Worm (Caenorhabditis elegans): ENCODE results near the gene pcf-11.

The pcf-11 gene

ce11 chrIII:5078062-5078461, 53.3 kb downstream of the pcf-11 start (continued):
- TF ChIP-seq mml-1 (tag; optimal IDR thresholded peaks at IDR 0.05): no peak
- TF ChIP-seq ceh-28 (tag; optimal IDR thresholded peaks at IDR 0.05): no peak
- TF ChIP-seq egl-5 (tag; optimal IDR thresholded peaks at IDR 0.05): no peak
- no peak for TF ChIP-seq tbx-2 (tag; optimal IDR thresholded peaks at IDR 0.05)
- TF ChIP-seq mdl-1 (tag; optimal IDR thresholded peaks at IDR 0.05): peak; percentile 43
- TF ChIP-seq jun-1 (tag; optimal IDR thresholded peaks at IDR 0.05): peak; percentile 78
- TF ChIP-seq egl-27 (tag; optimal IDR thresholded peaks at IDR 0.05): no peak
- peak; percentile 25 for TF ChIP-seq ztf-4 (tag; optimal IDR thresholded peaks at IDR 0.05)
- peak; percentile 81 for TF ChIP-seq skn-1 (tag; optimal IDR thresholded peaks at IDR 0.05)
- TF ChIP-seq fkh-2 (tag; optimal IDR thresholded peaks at IDR 0.05): no peak
- TF ChIP-seq lsy-12 (tag; optimal IDR thresholded peaks at IDR 0.05): no peak
- peak; percentile 37 for TF ChIP-seq nhr-11 (tag; optimal IDR thresholded peaks at IDR 0.05)
- no peak for TF ChIP-seq ceh-82 (tag; optimal IDR thresholded peaks at IDR 0.05)
- peak; percentile 7 for TF ChIP-seq elt-1 (tag; optimal IDR thresholded peaks at IDR 0.05)
- no peak for TF ChIP-seq unc-62 (GFP tag; optimal IDR thresholded peaks at IDR 0.05)
- no peak for TF ChIP-seq nhr-76 (tag; optimal IDR thresholded peaks at IDR 0.05)
- TF ChIP-seq lin-39 (tag; optimal IDR thresholded peaks at IDR 0.05): no peak
- no peak for TF ChIP-seq ztf-11 (tag; optimal IDR thresholded peaks at IDR 0.05)
- no peak for TF ChIP-seq nhr-77 (tag; optimal IDR thresholded peaks at IDR 0.05)

Measured in whole organism, L3 larva.